Worm (Caenorhabditis elegans) whole organism, mixed stage, embryonic: Measurements from ENCODE around the gene T16A9.3.

Experiments used
- M03D4.4 ChIP-seq: sonication (generic microtip); optimal IDR thresholded peaks from 2 replicates; lab custom pipeline; 2017; ENCODE audit warnings: mild to moderate bottlenecking, missing genetic modification characterization, missing compliant biosample characterization
- bed-3 ChIP-seq: fragments of 200-800 bp; sonication (Bioruptor generic); optimal IDR thresholded peaks from 3 replicates; lab custom pipeline; 2018; ENCODE audit warnings: mild to moderate bottlenecking, missing genetic modification characterization, moderate library complexity, missing compliant biosample characterization
- elt-1 ChIP-seq: sonication (generic microtip); optimal IDR thresholded peaks from 2 replicates; lab custom pipeline; 2017; ENCODE audit warnings: missing genetic modification characterization, mild to moderate bottlenecking, missing compliant biosample characterization, antibody characterized with exemption, moderate library complexity, borderline replicate concordance; ENCODE audit not compliant: insufficient read depth
- elt-3 ChIP-seq: fragments of 150-350 bp; optimal IDR thresholded peaks from 2 replicates; lab custom pipeline; 2014; ENCODE audit warnings: missing biosample characterization, missing genetic modification characterization
- lin-13 ChIP-seq: fragments of 150-350 bp; optimal IDR thresholded peaks from 2 replicates; lab custom pipeline; 2014; ENCODE audit warnings: missing biosample characterization, missing genetic modification characterization
- mab-5 ChIP-seq: fragments of 150-350 bp; optimal IDR thresholded peaks from 2 replicates; lab custom pipeline; 2014; ENCODE audit warnings: missing biosample characterization, missing genetic modification characterization
- nhr-28 ChIP-seq: fragments of 150-350 bp; optimal IDR thresholded peaks from 2 replicates; lab custom pipeline; 2014; ENCODE audit warnings: missing biosample characterization, missing genetic modification characterization
- snpc-4 ChIP-seq: fragments of 150-350 bp; optimal IDR thresholded peaks from 2 replicates; lab custom pipeline; 2014; ENCODE audit warnings: missing biosample characterization, missing genetic modification characterization
- unc-39 ChIP-seq: fragments of 150-350 bp; optimal IDR thresholded peaks from 2 replicates; lab custom pipeline; 2014; ENCODE audit warnings: missing biosample characterization, missing genetic modification characterization

DNA sequence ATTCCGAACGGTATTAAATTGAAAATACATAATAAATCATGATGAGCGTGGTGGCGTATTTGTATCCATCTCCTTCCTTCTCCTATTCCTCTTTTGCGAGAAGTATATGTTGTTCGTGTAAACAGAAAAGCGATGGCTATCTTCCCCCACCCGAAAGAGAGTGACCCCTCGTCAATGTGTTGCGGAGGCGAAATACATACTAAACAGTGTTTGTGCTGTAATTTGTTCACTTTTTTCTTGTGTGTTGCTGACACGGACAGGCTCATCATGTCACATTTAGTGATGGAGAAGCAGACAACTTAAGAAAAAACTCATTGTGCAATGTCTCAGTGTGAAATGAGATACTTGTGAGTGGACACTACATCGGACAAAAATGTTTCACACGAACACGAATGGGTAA is 26.3 kb downstream of the T16A9.3 start:
- no peak for TF ChIP-seq nhr-28 (tag; lab: Kevin White, UChicago)
- TF ChIP-seq bed-3: no peak
- no peak for TF ChIP-seq snpc-4 (tag; lab: Kevin White, UChicago)
- no peak for TF ChIP-seq mab-5 (tag; lab: Kevin White, UChicago)
- no peak for TF ChIP-seq elt-1
- TF ChIP-seq M03D4.4 (tag; lab: Kevin White, UChicago): no peak
- TF ChIP-seq lin-13 (tag; lab: Kevin White, UChicago): no peak
- TF ChIP-seq unc-39: no peak
- TF ChIP-seq elt-3 (tag; lab: Kevin White, UChicago): no peak
